Worm (Caenorhabditis elegans): Measurements from ENCODE around the gene ttr-6.
"Not testable (repeated sequence)": the region's sequence is repeated elsewhere in the genome, so short reads cannot be mapped to it uniquely, and the experiment has no call there.

DNA sequence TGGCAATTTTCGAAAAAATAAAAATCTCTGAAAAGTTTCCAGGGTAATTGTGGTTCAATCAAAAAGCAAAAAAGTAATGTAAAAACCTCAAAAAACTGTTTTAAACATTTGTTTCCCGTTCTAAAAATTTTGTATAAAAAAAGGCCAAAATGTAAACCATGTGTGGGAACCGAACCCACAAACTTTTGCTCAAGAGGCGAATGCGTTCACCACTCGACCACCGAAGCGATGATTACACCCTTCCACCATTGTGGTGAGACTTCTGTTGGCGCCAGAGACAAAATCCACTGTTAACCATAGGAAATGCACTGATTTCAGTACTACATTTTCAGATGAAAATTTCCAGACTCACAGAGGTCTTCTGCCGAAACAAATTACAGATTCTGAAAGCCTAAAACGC lies 4.2 kb upstream of the ttr-6 start:
- not testable (repeated sequence) for TF ChIP-seq T07F8.4 (tag; optimal IDR thresholded peaks at IDR 0.05); ztf-6 (GFP tag; IDR thresholded peaks at IDR 0.05); dpff-1 (tag; optimal IDR thresholded peaks at IDR 0.05); snpc-4 (GFP tag; optimal IDR thresholded peaks at IDR 0.05); snpc-4 (tag; optimal IDR thresholded peaks at IDR 0.05); ama-1 (optimal IDR thresholded peaks at IDR 0.05); ama-1 (GFP tag; optimal IDR thresholded peaks at IDR 0.05); unc-130 (GFP tag; optimal IDR thresholded peaks at IDR 0.05); nfyb-1 (GFP tag; IDR thresholded peaks at IDR 0.05); die-1 (tag; optimal IDR thresholded peaks at IDR 0.05); madf-6 (GFP tag; IDR thresholded peaks at IDR 0.05); unc-62 (GFP tag; optimal IDR thresholded peaks at IDR 0.05)

All from whole organism, young adult.